Fruit fly (Drosophila melanogaster): ENCODE results near the gene Dora.

Gene Dora

dm6 chrX:18869489-18870132 is 5.9 kb downstream of the Dora start (continued):
- TF ChIP-seq CG6854 (GFP tag; optimal IDR thresholded peaks at IDR 0.05) (no peak), Sox102F (GFP tag; optimal IDR thresholded peaks at IDR 0.05) (peak; percentile 77), Smox (GFP tag; optimal IDR thresholded peaks at IDR 0.05) (peak; percentile 61), Gug (GFP tag; IDR thresholded peaks at IDR 0.05) (peak; percentile 68), pdm3 (GFP tag; optimal IDR thresholded peaks at IDR 0.05) (no peak), fd85E (GFP tag; optimal IDR thresholded peaks at IDR 0.05) (no peak), acj6 (GFP tag; optimal IDR thresholded peaks at IDR 0.05) (peak; percentile 77), topi (GFP tag; optimal IDR thresholded peaks at IDR 0.05) (peak; percentile 78), CG8119 (GFP tag; IDR thresholded peaks at IDR 0.05) (peak; percentile 68), Blimp-1 (GFP tag; optimal IDR thresholded peaks at IDR 0.05) (no peak), spab (GFP tag; optimal IDR thresholded peaks at IDR 0.05) (peak; percentile 71), CG10669 (GFP tag; optimal IDR thresholded peaks at IDR 0.05) (no peak), salr (GFP tag; optimal IDR thresholded peaks at IDR 0.05) (peak in 1 of 2 experiments; percentile 55), Sox14 (GFP tag; optimal IDR thresholded peaks at IDR 0.05) (peak; percentile 66)

dm6 chrX:18883999-18884671 is 20.4 kb downstream of the Dora start, which contains the start of gene CG7332:
TSS of gene CG7332 (plus strand) at chrX:18884513.
- no peak for TF ChIP-seq Ets96B (tag; optimal IDR thresholded peaks at IDR 0.05)
- peak; percentile 8 for TF ChIP-seq Hr39 (GFP tag; optimal IDR thresholded peaks at IDR 0.05)
- TF ChIP-seq Eip78C (GFP tag): peak; percentile 45
- no peak for TF ChIP-seq CG1621 (tag; optimal IDR thresholded peaks at IDR 0.05)
- TF ChIP-seq cyc (GFP tag; optimal IDR thresholded peaks at IDR 0.05): peak; percentile 1
- peak; percentile 10 for TF ChIP-seq esn (GFP tag; optimal IDR thresholded peaks at IDR 0.05)
- no peak for TF ChIP-seq CG8632 (GFP tag; optimal IDR thresholded peaks at IDR 0.05)

DNA sequence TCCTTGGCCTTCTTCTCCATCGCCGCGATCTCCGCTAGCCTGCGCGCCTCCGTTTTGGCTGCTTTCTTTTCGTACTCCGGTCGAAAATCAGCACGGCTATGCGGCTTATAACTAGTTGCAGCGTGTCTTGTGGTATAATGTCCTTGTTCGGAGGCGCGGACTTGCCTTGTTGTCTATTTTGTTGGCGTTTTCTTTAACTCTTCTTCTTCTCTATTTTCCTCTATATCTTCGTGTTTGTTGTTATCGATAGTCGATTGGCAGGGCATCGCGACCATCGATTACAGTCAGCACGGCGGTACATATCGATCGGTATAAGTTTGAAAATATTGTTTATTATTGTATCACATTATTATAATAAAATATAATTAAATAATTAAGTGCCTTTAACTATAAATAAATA is 29.7 kb downstream of the Dora start, which contains the start of gene Flacc:
Gene Flacc (minus strand): TSS at position 204 of the 400 bp plus-strand sequence.
- TF ChIP-seq lz (GFP tag; optimal IDR thresholded peaks at IDR 0.05) (no peak), Ets96B (tag; optimal IDR thresholded peaks at IDR 0.05) (no peak), dsx (GFP tag; optimal IDR thresholded peaks at IDR 0.05; ENCODE audit: poor library complexity, severe bottlenecking) (peak; percentile 22), cyc (GFP tag; optimal IDR thresholded peaks at IDR 0.05) (no peak), Met (GFP tag; optimal IDR thresholded peaks at IDR 0.05) (no peak), Hr4 (GFP tag; optimal IDR thresholded peaks at IDR 0.05) (no peak), CG6808 (GFP tag; optimal IDR thresholded peaks at IDR 0.05) (no peak), Eip78C (GFP tag) (peak; percentile 54)

- TF ChIP-seq OdsH (GFP tag; optimal IDR thresholded peaks at IDR 0.05) (no peak), Hr39 (GFP tag; optimal IDR thresholded peaks at IDR 0.05) (no peak), svp (GFP tag) (no peak), Ets21C (GFP tag; optimal IDR thresholded peaks at IDR 0.05) (no peak), Eip75B (GFP tag; optimal IDR thresholded peaks at IDR 0.05) (no peak), salr (GFP tag; optimal IDR thresholded peaks at IDR 0.05) (no peak), CG6808 (GFP tag; optimal IDR thresholded peaks at IDR 0.05) (no peak), Smox (GFP tag; optimal IDR thresholded peaks at IDR 0.05) (no peak), CG16779 (tag; optimal IDR thresholded peaks at IDR 0.05) (no peak), Hr38 (GFP tag; optimal IDR thresholded peaks at IDR 0.05) (no peak), lz (GFP tag; optimal IDR thresholded peaks at IDR 0.05) (no peak), fd59A (GFP tag; optimal IDR thresholded peaks at IDR 0.05) (no peak), CG1621 (tag; optimal IDR thresholded peaks at IDR 0.05) (no peak)
Observed at dm6 chrX:18894146-18894545, 30.4 kb downstream of the Dora start, which contains the start of gene SdhBL. TSS of gene SdhBL (plus strand) at chrX:18894446.
